Worm (Caenorhabditis elegans) whole organism, L3 larva: ENCODE results near the gene vrp-1.

Source experiments
- R02D3.7 ChIP-seq: fragments of 150-350 bp; optimal IDR thresholded peaks from 2 replicates; lab custom pipeline; 2014; ENCODE audit warnings: missing biosample characterization, missing genetic modification characterization
- ZK546.5 ChIP-seq: sonication (generic microtip); optimal IDR thresholded peaks from 2 replicates; lab custom pipeline; 2017; ENCODE audit warnings: missing biosample characterization, missing genetic modification characterization
- aly-2 ChIP-seq: fragments of 150-350 bp; optimal IDR thresholded peaks from 2 replicates; lab custom pipeline; 2014; ENCODE audit warnings: missing biosample characterization, missing genetic modification characterization
- ceh-16 ChIP-seq: sonication (generic microtip); optimal IDR thresholded peaks from 2 replicates; lab custom pipeline; 2017; ENCODE audit warnings: missing biosample characterization, missing genetic modification characterization
- ceh-28 ChIP-seq: fragments of 150-350 bp; optimal IDR thresholded peaks from 2 replicates; lab custom pipeline; 2014; ENCODE audit warnings: missing biosample characterization, missing genetic modification reagents, missing genetic modification characterization
- ceh-9 ChIP-seq: sonication (generic microtip); optimal IDR thresholded peaks from 2 replicates; lab custom pipeline; 2018; ENCODE audit warnings: missing biosample characterization, missing genetic modification characterization
- daf-12 ChIP-seq: fragments of 150-350 bp; optimal IDR thresholded peaks from 2 replicates; lab custom pipeline; 2014; ENCODE audit warnings: missing biosample characterization, missing genetic modification reagents, missing genetic modification characterization
- egl-5 ChIP-seq: fragments of 150-350 bp; optimal IDR thresholded peaks from 2 replicates; lab custom pipeline; 2017; ENCODE audit warnings: missing biosample characterization, missing genetic modification reagents, missing genetic modification characterization, inconsistent platforms
- elt-1 ChIP-seq: fragments of 150-350 bp; optimal IDR thresholded peaks from 2 replicates; lab custom pipeline; 2014; ENCODE audit warnings: missing biosample characterization, missing genetic modification characterization
- eor-1 ChIP-seq, 2 experiments: fragments of 150-350 bp; optimal IDR thresholded peaks; 2 replicates each; lab custom pipeline; 2014 to 2018; ENCODE audit warnings: missing biosample characterization in 2 of 2, missing genetic modification characterization in 2 of 2
- hmg-11 ChIP-seq: sonication (generic microtip); optimal IDR thresholded peaks from 2 replicates; lab custom pipeline; 2016; ENCODE audit warnings: missing genetic modification characterization, missing compliant biosample characterization
- jun-1 ChIP-seq: fragments of 150-350 bp; optimal IDR thresholded peaks from 2 replicates; lab custom pipeline; 2014; ENCODE audit warnings: missing biosample characterization, missing genetic modification reagents, missing genetic modification characterization
- lin-39 ChIP-seq: fragments of 150-350 bp; optimal IDR thresholded peaks from 2 replicates; lab custom pipeline; 2018; ENCODE audit warnings: missing biosample characterization, missing genetic modification reagents, missing genetic modification characterization
- lsy-12 ChIP-seq: sonication (generic microtip); optimal IDR thresholded peaks from 2 replicates; lab custom pipeline; 2016; ENCODE audit warnings: mild to moderate bottlenecking, missing genetic modification characterization, missing compliant biosample characterization
- mdl-1 ChIP-seq: fragments of 150-350 bp; optimal IDR thresholded peaks from 2 replicates; lab custom pipeline; 2014; ENCODE audit warnings: missing biosample characterization, missing genetic modification characterization
- nfya-1 ChIP-seq: sonication (generic microtip); optimal IDR thresholded peaks from 2 replicates; lab custom pipeline; 2017; ENCODE audit warnings: missing genetic modification characterization, mild to moderate bottlenecking, missing compliant biosample characterization, antibody characterized with exemption, moderate library complexity; ENCODE audit not compliant: insufficient read depth
- nhr-11 ChIP-seq: fragments of 150-350 bp; optimal IDR thresholded peaks from 2 replicates; lab custom pipeline; 2014; ENCODE audit warnings: missing biosample characterization, missing genetic modification characterization
- nhr-12 ChIP-seq: fragments of 150-350 bp; optimal IDR thresholded peaks from 2 replicates; lab custom pipeline; 2014; ENCODE audit warnings: missing biosample characterization, missing genetic modification characterization
- nhr-23 ChIP-seq: fragments of 150-350 bp; optimal IDR thresholded peaks from 2 replicates; lab custom pipeline; 2014; ENCODE audit warnings: missing biosample characterization, missing genetic modification reagents, missing genetic modification characterization
- nhr-237 ChIP-seq: fragments of 150-350 bp; optimal IDR thresholded peaks from 2 replicates; lab custom pipeline; 2014; ENCODE audit warnings: missing biosample characterization, missing genetic modification characterization
- nhr-25 ChIP-seq: sonication (generic microtip); optimal IDR thresholded peaks from 2 replicates; lab custom pipeline; 2017; ENCODE audit warnings: missing biosample characterization, missing genetic modification characterization
- nhr-28 ChIP-seq: fragments of 150-350 bp; optimal IDR thresholded peaks from 2 replicates; lab custom pipeline; 2014; ENCODE audit warnings: missing biosample characterization, missing genetic modification characterization
- nhr-43 ChIP-seq: sonication (generic microtip); optimal IDR thresholded peaks from 2 replicates; lab custom pipeline; 2016; ENCODE audit warnings: mild to moderate bottlenecking, missing genetic modification characterization, missing compliant biosample characterization; ENCODE audit not compliant: poor library complexity, severe bottlenecking
- nhr-67 ChIP-seq: fragments of 150-350 bp; optimal IDR thresholded peaks from 2 replicates; lab custom pipeline; 2014; ENCODE audit warnings: missing biosample characterization, missing genetic modification characterization
- nhr-77 ChIP-seq: fragments of 150-350 bp; optimal IDR thresholded peaks from 2 replicates; lab custom pipeline; 2014; ENCODE audit warnings: missing biosample characterization, missing genetic modification characterization
- pha-4 ChIP-seq: fragments of 150-350 bp; optimal IDR thresholded peaks from 2 replicates; lab custom pipeline; 2014; ENCODE audit warnings: missing biosample characterization, missing genetic modification reagents, missing genetic modification characterization
- skn-1 ChIP-seq: fragments of 150-350 bp; optimal IDR thresholded peaks from 2 replicates; lab custom pipeline; 2014; ENCODE audit warnings: missing biosample characterization, missing genetic modification characterization
- unc-39 ChIP-seq: sonication (generic microtip); optimal IDR thresholded peaks from 4 replicates; lab custom pipeline; 2017; ENCODE audit warnings: missing biosample characterization, missing genetic modification characterization
- unc-62 ChIP-seq: fragments of 150-350 bp; sonication (generic microtip); optimal IDR thresholded peaks from 4 replicates; lab custom pipeline; 2014; ENCODE audit warnings: missing biosample characterization, missing genetic modification reagents, missing genetic modification characterization
- zag-1 ChIP-seq: fragments of 150-350 bp; optimal IDR thresholded peaks from 2 replicates; lab custom pipeline; 2014; ENCODE audit warnings: missing biosample characterization, missing genetic modification characterization

The vrp-1 gene

DNA sequence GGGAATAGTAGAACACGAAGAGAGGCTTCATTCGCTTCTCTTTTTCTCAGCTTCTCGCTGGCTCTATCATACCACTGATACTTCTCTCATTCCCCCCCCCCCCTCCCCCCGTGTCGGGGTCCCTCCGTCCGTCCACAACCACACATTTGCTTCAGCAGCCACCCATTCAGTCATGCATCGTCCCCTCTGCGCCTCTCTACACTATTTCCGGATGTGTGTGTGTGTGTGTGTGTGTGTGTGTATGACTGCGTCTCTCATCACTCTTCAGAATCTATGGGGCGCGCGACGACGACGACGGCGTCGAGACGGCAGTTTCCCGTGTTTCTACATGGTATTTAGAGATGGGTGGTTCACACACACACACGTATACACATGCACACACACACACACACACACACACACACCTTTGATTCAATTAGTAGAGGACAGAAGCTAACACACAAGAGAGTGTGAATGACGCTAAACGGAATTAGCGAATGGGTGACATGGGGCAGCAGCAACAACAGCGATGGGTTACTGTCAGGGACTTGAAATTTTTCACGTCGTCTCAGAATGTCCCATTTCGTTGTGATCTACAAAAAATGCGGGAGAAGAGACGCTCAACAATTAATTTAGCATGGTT lies 19.0 kb upstream of the vrp-1 start (continued):
- TF ChIP-seq ceh-9 (tag; lab: Kevin White, UChicago) = no peak
- peak; percentile 0 for TF ChIP-seq unc-62
- no peak for TF ChIP-seq jun-1 (tag; lab: Kevin White, UChicago)
- no peak for TF ChIP-seq nhr-12 (tag; lab: Kevin White, UChicago)
- TF ChIP-seq elt-1 (tag; lab: Kevin White, UChicago) = no peak
- no peak for TF ChIP-seq ceh-28 (tag; lab: Kevin White, UChicago)
- TF ChIP-seq pha-4 (tag; lab: Kevin White, UChicago) = peak; percentile 21

DNA sequence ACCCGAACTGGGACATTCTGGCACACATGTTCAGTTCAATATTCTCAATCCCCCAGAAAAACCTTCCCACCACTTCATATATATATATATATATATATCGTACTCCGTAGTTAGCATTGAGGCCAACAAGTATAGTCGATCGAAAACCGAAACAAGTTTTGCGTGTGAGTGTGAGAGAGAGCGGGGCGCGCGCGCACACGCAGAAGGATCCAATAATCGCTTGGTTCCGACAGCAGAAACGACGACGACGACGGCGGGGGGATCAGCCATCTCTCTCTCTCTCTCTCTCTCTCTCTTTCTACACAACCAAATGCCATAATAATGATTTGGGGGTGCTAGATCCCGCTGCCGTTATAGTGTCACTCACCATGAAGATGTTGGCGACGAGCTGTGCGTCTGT lies 17.5 kb upstream of the vrp-1 start:
- TF ChIP-seq R02D3.7 = no peak
- peak; percentile 43 for TF ChIP-seq lin-39 (tag; lab: Kevin White, UChicago)
- TF ChIP-seq eor-1 (tag; optimal IDR thresholded peaks at IDR 0.05; lab: Kevin White, UChicago) = no peak
- no peak for TF ChIP-seq aly-2 (tag; lab: Kevin White, UChicago)
- TF ChIP-seq unc-39 (tag; lab: Kevin White, UChicago) = no peak
- peak; percentile 17 for TF ChIP-seq nfya-1

DNA sequence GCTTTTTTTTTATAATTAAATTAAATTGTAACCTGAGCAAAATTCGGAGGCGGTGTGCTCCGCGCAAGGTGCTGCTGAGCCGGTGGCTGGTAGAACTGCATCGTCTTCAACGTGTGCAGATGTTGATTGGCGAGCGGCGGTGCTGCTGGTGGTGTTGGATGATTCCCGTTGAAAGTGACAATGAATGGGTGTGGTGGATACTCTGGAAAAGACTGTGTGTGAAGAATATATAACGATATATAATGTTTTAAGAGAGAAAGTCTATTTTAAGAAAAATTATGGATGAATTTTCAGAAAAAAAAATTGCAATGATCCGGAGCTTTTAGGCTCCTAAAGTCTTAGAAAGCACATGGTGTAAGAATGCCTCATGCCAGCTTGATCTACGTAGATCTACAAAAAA lies 17.0 kb upstream of the vrp-1 start, which contains the start of gene Y54G2A.26:
Y54G2A.26 (minus strand) TSS at position 101 of the 400 bp plus-strand sequence.
- TF ChIP-seq ceh-9 (tag; lab: Kevin White, UChicago) = no peak
- TF ChIP-seq skn-1 = no peak
- TF ChIP-seq nhr-77 (tag; lab: Kevin White, UChicago) = no peak
- TF ChIP-seq nhr-12 (tag; lab: Kevin White, UChicago) = no peak
- no peak for TF ChIP-seq nhr-237 (tag; lab: Kevin White, UChicago)
- TF ChIP-seq R02D3.7 = no peak

DNA sequence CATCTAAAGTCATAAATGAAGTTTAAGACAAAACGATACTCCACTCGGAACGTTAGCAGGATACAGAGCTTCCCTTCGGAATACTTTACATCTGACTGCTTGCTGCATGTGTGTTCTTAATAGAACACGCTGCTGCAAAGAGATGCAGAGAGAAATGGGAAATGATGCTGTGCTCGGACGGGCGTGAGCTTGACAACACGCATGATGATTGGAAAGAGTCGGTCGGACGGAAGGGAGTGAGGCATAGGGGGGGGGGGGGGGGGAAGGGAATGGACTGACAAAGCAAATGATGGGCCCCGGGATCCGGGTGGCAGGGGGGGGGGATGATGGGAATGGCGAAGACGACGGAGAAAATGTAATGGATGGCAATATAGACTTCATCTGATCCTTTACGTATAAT lies 15.1 kb upstream of the vrp-1 start:
- no peak for TF ChIP-seq lin-39 (tag; lab: Kevin White, UChicago)
- TF ChIP-seq nfya-1 = peak; percentile 68
- TF ChIP-seq, all 47 proteins: peak for 1

DNA sequence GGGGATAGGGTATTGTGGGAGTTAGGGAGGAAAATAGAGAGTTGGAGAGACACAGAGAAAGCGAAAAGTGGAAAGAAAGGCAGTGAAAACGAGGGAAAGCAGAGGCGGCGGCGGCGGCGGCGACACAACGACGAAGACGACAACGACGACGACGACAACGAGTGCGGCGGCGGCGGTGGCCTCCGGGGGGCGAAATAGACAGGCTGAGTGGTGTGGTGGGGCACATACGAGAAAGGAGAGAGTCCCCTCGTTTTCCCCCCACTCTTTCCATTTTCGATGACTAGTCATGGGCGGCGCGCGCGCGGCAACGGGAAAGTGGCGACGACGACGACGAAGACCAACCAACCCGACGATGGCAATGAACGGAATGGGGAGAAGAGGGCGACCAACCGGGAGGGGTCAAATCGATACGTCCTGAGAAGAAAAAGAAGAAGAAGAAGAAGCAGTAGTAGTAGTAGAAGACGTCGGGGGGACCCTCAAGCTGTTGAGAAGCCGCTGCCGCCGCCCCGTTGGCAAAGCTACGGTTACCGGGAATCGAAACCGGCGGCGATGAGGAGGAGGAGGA lies 13.7 kb upstream of the vrp-1 start:
- no peak for TF ChIP-seq daf-12 (tag; lab: Kevin White, UChicago)
- TF ChIP-seq nhr-25 (tag; lab: Kevin White, UChicago) = peak; percentile 44
- TF ChIP-seq lin-39 (tag; lab: Kevin White, UChicago) = peak; percentile 33
- no peak for TF ChIP-seq nhr-28 (tag; lab: Kevin White, UChicago)
- TF ChIP-seq ceh-16 (tag; lab: Kevin White, UChicago) = no peak
- peak; percentile 73 for TF ChIP-seq hmg-11
- peak; percentile 26 for TF ChIP-seq ceh-28 (tag; lab: Kevin White, UChicago)
- peak; percentile 56 for TF ChIP-seq nfya-1
- TF ChIP-seq nhr-23 (tag; lab: Kevin White, UChicago) = peak; percentile 19

DNA sequence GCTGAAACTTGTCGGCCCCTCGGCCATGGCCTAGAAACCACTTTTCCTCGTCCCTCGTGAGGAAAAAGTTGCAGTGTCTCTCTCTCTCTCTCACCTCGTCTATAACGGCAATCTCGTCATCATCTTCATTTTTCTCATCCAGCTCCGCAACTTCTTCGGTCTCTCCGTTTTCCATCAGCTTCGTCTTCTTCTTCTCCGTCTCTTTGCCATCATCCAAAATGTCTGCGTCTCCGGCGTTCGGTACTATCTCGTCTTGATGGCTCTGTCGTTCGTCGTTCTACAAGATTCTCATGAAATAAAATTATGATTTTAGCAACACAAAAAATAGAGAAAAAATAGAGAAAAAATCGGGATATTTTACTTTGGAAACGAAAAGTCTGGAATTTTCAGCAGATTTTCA lies 10.9 kb upstream of the vrp-1 start:
- TF ChIP-seq ZK546.5 = no peak
- no peak for TF ChIP-seq mdl-1 (tag; lab: Kevin White, UChicago)
- TF ChIP-seq nhr-23 (tag; lab: Kevin White, UChicago) = no peak
- TF ChIP-seq R02D3.7 = no peak
- no peak for TF ChIP-seq jun-1 (tag; lab: Kevin White, UChicago)
- TF ChIP-seq lsy-12 (tag; lab: Kevin White, UChicago) = no peak
- no peak for TF ChIP-seq zag-1
- TF ChIP-seq nhr-67 (tag; lab: Kevin White, UChicago) = no peak
- no peak for TF ChIP-seq nhr-11 (tag; lab: Kevin White, UChicago)
- peak; percentile 28 for TF ChIP-seq nfya-1
- no peak for TF ChIP-seq egl-5 (tag; lab: Kevin White, UChicago)
- no peak for TF ChIP-seq nhr-28 (tag; lab: Kevin White, UChicago)
- TF ChIP-seq nhr-43 (tag; lab: Kevin White, UChicago) = no peak
- peak; percentile 11 for TF ChIP-seq lin-39 (tag; lab: Kevin White, UChicago)
